Worm (Caenorhabditis elegans) whole organism, L4/young adult: Measurements from ENCODE around the gene F20G2.5.

ENCODE experiments used
- W03F9.2 ChIP-seq: fragments of 150-350 bp; optimal IDR thresholded peaks from 2 replicates; lab custom pipeline; 2014; ENCODE audit warnings: missing biosample characterization, missing genetic modification characterization
- dao-5 ChIP-seq: sonication (generic microtip); optimal IDR thresholded peaks from 2 replicates; lab custom pipeline; 2016; ENCODE audit warnings: missing genotype, missing genetic modification characterization, moderate library complexity, missing compliant biosample characterization
- him-1 ChIP-seq: sonication (generic microtip); optimal IDR thresholded peaks from 2 replicates; lab custom pipeline; 2016; ENCODE audit warnings: missing genotype, missing genetic modification reagents, missing genetic modification characterization, missing compliant biosample characterization

DNA sequence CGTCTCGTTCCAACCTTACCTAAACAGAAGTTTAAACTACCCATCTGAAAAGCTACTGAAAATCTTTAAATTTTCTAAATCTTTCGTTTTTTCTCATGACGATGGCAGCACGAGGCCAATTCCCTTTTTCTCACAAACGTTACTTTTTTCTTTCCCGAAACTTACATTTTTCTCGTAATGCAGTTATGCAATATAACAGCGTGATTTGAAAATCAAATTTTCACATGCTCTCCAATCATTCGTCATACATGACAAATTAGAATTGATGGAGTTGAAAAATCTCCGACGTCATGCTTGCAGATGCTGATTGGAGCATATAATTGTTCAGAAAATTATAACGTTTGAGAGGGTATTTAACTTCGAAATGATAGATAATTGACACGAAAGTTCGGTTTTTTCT is 7.6 kb upstream of the F20G2.5 start:
- TF ChIP-seq him-1 (tag; lab: Kevin White, UChicago) (no peak), dao-5 (no peak), W03F9.2 (no peak)
